Fruit fly (Drosophila melanogaster) whole organism, embryonic: ENCODE measurements around the gene CG43339.

Source experiments
- CG10147 ChIP-seq: fragments of 200-800 bp; sonication (Bioruptor generic); optimal IDR thresholded peaks from 2 replicates; lab custom pipeline; 2019; ENCODE audit warnings: missing biosample characterization, mild to moderate bottlenecking, missing genetic modification characterization, moderate library complexity
- CG10431 ChIP-seq: fragments of 200-800 bp; sonication (Bioruptor generic); optimal IDR thresholded peaks from 3 replicates; lab custom pipeline; 2018; ENCODE audit warnings: missing biosample characterization, mild to moderate bottlenecking, missing genetic modification characterization
- CG10462 ChIP-seq: fragments of 200-800 bp; sonication (Bioruptor generic); optimal IDR thresholded peaks from 2 replicates; lab custom pipeline; 2016; ENCODE audit warnings: missing biosample characterization, missing genetic modification characterization
- CG10543 ChIP-seq: fragments of 200-800 bp; sonication (Bioruptor generic); optimal IDR thresholded peaks from 3 replicates; lab custom pipeline; 2017; ENCODE audit warnings: missing biosample characterization, mild to moderate bottlenecking, missing genetic modification characterization, moderate library complexity
- CG10654 ChIP-seq: fragments of 200-800 bp; sonication (Bioruptor generic); optimal IDR thresholded peaks from 2 replicates; lab custom pipeline; 2016; ENCODE audit warnings: missing biosample characterization, missing genetic modification characterization
- CG13424 ChIP-seq: fragments of 200-800 bp; sonication (Bioruptor generic); optimal IDR thresholded peaks from 2 replicates; lab custom pipeline; 2019; ENCODE audit warnings: missing biosample characterization, mild to moderate bottlenecking, missing genetic modification characterization, moderate library complexity
- CG14710 ChIP-seq: fragments of 200-800 bp; sonication (Bioruptor generic); optimal IDR thresholded peaks from 3 replicates; lab custom pipeline; 2019; ENCODE audit warnings: missing biosample characterization, mild to moderate bottlenecking, missing genetic modification characterization, moderate library complexity
- CG16813 ChIP-seq: fragments of 200-800 bp; sonication (Bioruptor generic); IDR thresholded peaks from 3 replicates; pipeline ENCODE4 v1.3.6; 2022; ENCODE audit warnings: missing biosample characterization, missing genetic modification characterization; ENCODE audit not compliant: partially characterized antibody
- CG18476 ChIP-seq: fragments of 200-800 bp; sonication (Bioruptor generic); optimal IDR thresholded peaks from 2 replicates; lab custom pipeline; 2016; ENCODE audit warnings: missing biosample characterization, mild to moderate bottlenecking, missing genetic modification characterization
- CG18619 ChIP-seq: fragments of 200-800 bp; sonication (Bioruptor generic); optimal IDR thresholded peaks from 3 replicates; lab custom pipeline; 2017; ENCODE audit warnings: missing biosample characterization, mild to moderate bottlenecking, missing genetic modification characterization
- CG2120 ChIP-seq: fragments of 200-800 bp; sonication (Bioruptor generic); optimal IDR thresholded peaks from 3 replicates; lab custom pipeline; 2016; ENCODE audit warnings: missing biosample characterization, missing genetic modification characterization
- CG2712 ChIP-seq: fragments of 200-800 bp; optimal IDR thresholded peaks from 3 replicates; lab custom pipeline; 2019; ENCODE audit warnings: missing biosample characterization, mild to moderate bottlenecking, missing genetic modification characterization, moderate library complexity
- CG31224 ChIP-seq: fragments of 200-800 bp; sonication (Bioruptor generic); IDR thresholded peaks from 2 replicates; pipeline ENCODE4 v1.3.6; 2022; ENCODE audit warnings: missing biosample characterization, missing genetic modification characterization
- CG3995 ChIP-seq: fragments of 200-800 bp; sonication (Bioruptor generic); optimal IDR thresholded peaks from 3 replicates; lab custom pipeline; 2016; ENCODE audit warnings: missing biosample characterization, missing genetic modification characterization
- CG4328 ChIP-seq: fragments of 200-800 bp; sonication (Bioruptor generic); optimal IDR thresholded peaks from 3 replicates; lab custom pipeline; 2017; ENCODE audit warnings: missing biosample characterization, missing genetic modification reagents, missing genetic modification characterization
- CG4404 ChIP-seq: fragments of 200-800 bp; sonication (Bioruptor generic); IDR thresholded peaks from 2 replicates; pipeline ENCODE4 v1.3.6; 2022; ENCODE audit warnings: missing biosample characterization, missing genetic modification characterization
- CG4424 ChIP-seq: fragments of 200-800 bp; sonication (Bioruptor generic); optimal IDR thresholded peaks from 3 replicates; lab custom pipeline; 2016; ENCODE audit warnings: missing biosample characterization, missing genetic modification characterization
- CG4820 ChIP-seq: fragments of 200-800 bp; sonication (Bioruptor generic); optimal IDR thresholded peaks from 3 replicates; lab custom pipeline; 2016; ENCODE audit warnings: missing biosample characterization, missing genetic modification characterization
- CG6175 ChIP-seq: fragments of 200-800 bp; sonication (Bioruptor generic); IDR thresholded peaks from 3 replicates; pipeline ENCODE4 v1.3.6; 2022; ENCODE audit warnings: missing biosample characterization, missing genetic modification characterization
- CG6654 ChIP-seq: fragments of 200-800 bp; sonication (Bioruptor generic); optimal IDR thresholded peaks from 2 replicates; lab custom pipeline; 2017; ENCODE audit warnings: missing biosample characterization, mild to moderate bottlenecking, missing genetic modification characterization
- CG6854 ChIP-seq: fragments of 200-800 bp; sonication (Bioruptor generic); optimal IDR thresholded peaks from 3 replicates; lab custom pipeline; 2017; ENCODE audit warnings: missing biosample characterization, mild to moderate bottlenecking, missing genetic modification characterization
- CoRest ChIP-seq: fragments of 200-800 bp; sonication (Bioruptor generic); optimal IDR thresholded peaks from 3 replicates; lab custom pipeline; 2018; ENCODE audit warnings: missing biosample characterization, mild to moderate bottlenecking, missing genetic modification characterization, moderate library complexity
- Drgx ChIP-seq: fragments of 200-800 bp; sonication (Bioruptor generic); IDR thresholded peaks from 2 replicates; pipeline ENCODE4 v1.3.6; 2022; ENCODE audit warnings: missing biosample characterization, missing genetic modification characterization
- E2f1 ChIP-seq: fragments of 200-800 bp; sonication (Bioruptor generic); IDR thresholded peaks from 2 replicates; pipeline ENCODE4 v1.3.6; 2022; ENCODE audit warnings: missing biosample characterization, missing genetic modification characterization
- H2.0 ChIP-seq: fragments of 200-800 bp; sonication (Bioruptor generic); IDR thresholded peaks from 2 replicates; pipeline ENCODE4 v1.3.6; 2022; ENCODE audit warnings: missing biosample characterization, missing genetic modification characterization
- Hr78 ChIP-seq, 2 experiments: fragments of 200-800 bp in 1 of 2; fragments of >200 bp in 1 of 2; sonication (Bioruptor generic) in 1 of 2; optimal IDR thresholded peaks; 2 replicates each; lab custom pipeline; 2017 to 2019; ENCODE audit warnings: missing biosample characterization in 2 of 2, missing genetic modification characterization in 2 of 2, mild to moderate bottlenecking in 1 of 2, moderate library complexity in 1 of 2
- Max ChIP-seq: fragments of 200-800 bp; sonication (Bioruptor generic); optimal IDR thresholded peaks from 2 replicates; lab custom pipeline; 2016; ENCODE audit warnings: missing biosample characterization, mild to moderate bottlenecking, missing genetic modification characterization
- Myb ChIP-seq: fragments of 200-800 bp; sonication (Bioruptor generic); optimal IDR thresholded peaks from 2 replicates; lab custom pipeline; 2016; ENCODE audit warnings: missing biosample characterization, missing genetic modification characterization
- Oli ChIP-seq: fragments of 200-800 bp; sonication (Bioruptor generic); optimal IDR thresholded peaks from 2 replicates; lab custom pipeline; 2018; ENCODE audit warnings: missing biosample characterization, mild to moderate bottlenecking, missing genetic modification characterization, moderate library complexity
- Trl ChIP-seq, 3 experiments: fragments of >200 bp in 2 of 3; fragments of 200-800 bp in 1 of 3; sonication (Bioruptor generic) in 1 of 3; optimal IDR thresholded peaks; 2 replicates in 1 of 3; 3 replicates in 2 of 3; lab custom pipeline; 2016 to 2017; ENCODE audit warnings: missing biosample characterization in 1 of 3, missing genetic modification characterization in 1 of 3
- ato ChIP-seq: fragments of 200-800 bp; sonication (Bioruptor generic); IDR thresholded peaks from 2 replicates; pipeline ENCODE4 v1.3.6; 2022; ENCODE audit warnings: missing biosample characterization, missing genetic modification characterization; ENCODE audit not compliant: partially characterized antibody
- bcd ChIP-seq: fragments of 200-800 bp; sonication (Bioruptor generic); optimal IDR thresholded peaks from 2 replicates; lab custom pipeline; 2017; ENCODE audit warnings: missing biosample characterization, mild to moderate bottlenecking, missing genetic modification characterization
- chn ChIP-seq: fragments of 200-800 bp; sonication (Bioruptor generic); optimal IDR thresholded peaks from 2 replicates; lab custom pipeline; 2016; ENCODE audit warnings: missing biosample characterization, missing genetic modification characterization
- crol ChIP-seq: fragments of 200-800 bp; sonication (Bioruptor generic); IDR thresholded peaks from 2 replicates; pipeline ENCODE4 v1.3.6; 2022; ENCODE audit warnings: missing biosample characterization, missing genetic modification characterization
- gcm ChIP-seq: fragments of 200-800 bp; sonication (Bioruptor generic); optimal IDR thresholded peaks from 2 replicates; lab custom pipeline; 2019; ENCODE audit warnings: missing biosample characterization, mild to moderate bottlenecking, missing genetic modification characterization, moderate library complexity
- her ChIP-seq: fragments of 200-800 bp; sonication (Bioruptor generic); optimal IDR thresholded peaks from 2 replicates; lab custom pipeline; 2016; ENCODE audit warnings: missing biosample characterization, missing genetic modification characterization
- insv ChIP-seq, 2 experiments: fragments of 200-800 bp; sonication (Bioruptor generic); optimal IDR thresholded peaks; 3 replicates each; lab custom pipeline; 2016 to 2018; ENCODE audit warnings: missing biosample characterization in 2 of 2, missing genetic modification characterization in 2 of 2
- jumu ChIP-seq: fragments of 200-800 bp; sonication (Bioruptor generic); optimal IDR thresholded peaks from 3 replicates; lab custom pipeline; 2016; ENCODE audit warnings: missing biosample characterization, missing genetic modification characterization
- kay ChIP-seq: fragments of 200-800 bp; sonication (Bioruptor generic); optimal IDR thresholded peaks from 2 replicates; lab custom pipeline; 2016; ENCODE audit warnings: missing biosample characterization, missing genetic modification characterization
- lov ChIP-seq, 2 experiments: fragments of 200-800 bp in 1 of 2; fragments of >200 bp in 1 of 2; sonication (Bioruptor generic) in 1 of 2; IDR thresholded peaks in 1 of 2; optimal IDR thresholded peaks in 1 of 2; 2 replicates in 1 of 2; 3 replicates in 1 of 2; pipeline versions ENCODE4 v1.3.6 to Lab custom; 2017 to 2022; ENCODE audit warnings: missing biosample characterization in 1 of 2, missing genetic modification characterization in 1 of 2
- nerfin-2 ChIP-seq: fragments of 200-800 bp; sonication (Bioruptor generic); IDR thresholded peaks from 2 replicates; pipeline ENCODE4 v1.3.6; 2022; ENCODE audit warnings: missing biosample characterization, missing genetic modification characterization; ENCODE audit not compliant: partially characterized antibody
- pita ChIP-seq: fragments of 200-800 bp; sonication (Bioruptor generic); optimal IDR thresholded peaks from 2 replicates; lab custom pipeline; 2017; ENCODE audit warnings: missing biosample characterization, mild to moderate bottlenecking, missing genetic modification characterization
- rib ChIP-seq: fragments of 200-800 bp; sonication (Bioruptor generic); IDR thresholded peaks from 2 replicates; pipeline ENCODE4 v1.3.6; 2022; ENCODE audit warnings: missing biosample characterization, missing genetic modification characterization
- sc ChIP-seq, 3 experiments: fragments of >200 bp in 2 of 3; fragments of 200-800 bp in 1 of 3; sonication (Bioruptor generic) in 1 of 3; optimal IDR thresholded peaks; 2 replicates in 2 of 3; 3 replicates in 1 of 3; lab custom pipeline; 2017; ENCODE audit warnings: mild to moderate bottlenecking in 1 of 3, missing biosample characterization in 1 of 3, missing genetic modification characterization in 1 of 3, missing genetic modification reagents in 1 of 3
- slbo ChIP-seq: fragments of 200-800 bp; sonication (Bioruptor generic); IDR thresholded peaks from 2 replicates; pipeline ENCODE4 v1.3.6; 2022; ENCODE audit warnings: missing biosample characterization, missing genetic modification characterization
- sob ChIP-seq: fragments of 200-800 bp; sonication (Bioruptor generic); IDR thresholded peaks from 2 replicates; pipeline ENCODE4 v1.3.6; 2022; ENCODE audit warnings: missing biosample characterization, missing genetic modification characterization

The CG43339 gene

DNA sequence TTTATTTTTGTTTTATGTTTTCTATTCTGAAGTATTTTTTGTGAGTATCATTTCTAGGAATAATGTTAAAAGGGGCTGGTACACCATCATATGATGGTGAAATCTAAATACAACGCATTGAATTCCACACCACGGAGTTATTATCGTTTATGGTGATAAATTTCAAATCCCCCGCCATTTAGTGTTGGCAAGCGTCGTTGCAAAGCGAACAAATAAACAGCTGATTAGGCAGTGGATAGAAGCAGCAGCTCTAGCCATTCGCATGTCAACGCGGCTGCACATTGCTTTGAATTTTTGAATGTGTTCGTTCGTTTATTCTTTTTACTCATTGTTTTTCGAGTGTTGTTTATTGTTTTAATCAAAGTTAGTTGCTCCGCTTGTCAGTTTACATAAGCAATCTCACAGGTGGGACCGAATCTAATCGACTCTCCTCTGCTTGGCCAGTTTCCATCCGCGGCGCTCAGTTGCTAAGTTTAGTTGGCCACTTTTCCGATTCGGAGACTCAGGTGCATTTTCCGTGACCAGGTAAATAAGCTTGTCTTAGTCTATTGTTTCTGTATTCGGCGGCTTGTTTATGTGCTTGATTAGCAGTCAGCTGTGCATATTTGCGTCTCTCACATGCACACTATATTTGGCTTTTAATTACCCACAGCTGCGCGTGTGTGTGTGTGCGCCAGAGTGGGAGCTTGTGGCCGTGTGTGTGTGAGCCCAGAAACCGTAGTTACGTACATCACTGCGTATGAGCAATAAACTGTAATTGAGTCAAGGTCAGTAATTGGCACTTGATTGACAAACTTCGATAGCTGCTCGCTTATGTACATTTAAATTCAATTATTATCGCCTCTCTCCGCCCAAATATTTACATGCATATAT, 4.1 kb upstream of the CG43339 start, which contains the start of the genes Mst36Fa and CG31751 (continued):
- TF ChIP-seq sob (peak; percentile 79), crol (GFP tag; lab: Robert Waterston, UW) (no peak), CG13424 (tag; lab: Kevin White, UChicago) (peak; percentile 67), rib (GFP tag; lab: Robert Waterston, UW) (peak; percentile 67; the same call in 1 of the 2 replicates), CoRest (peak; percentile 66), CG4424 (GFP tag; lab: Kevin White, UChicago) (peak; percentile 53), CG16813 (GFP tag; lab: Robert Waterston, UW) (no peak), CG2712 (peak; percentile 45), CG6654 (GFP tag; lab: Kevin White, UChicago) (peak; percentile 29), Hr78 (GFP tag; optimal IDR thresholded peaks at IDR 0.05; lab: Kevin White, UChicago) (peak in 1 of 2 experiments; percentile 63), Drgx (GFP tag; lab: Robert Waterston, UW) (no peak), gcm (GFP tag; lab: Kevin White, UChicago) (peak; percentile 61), CG4404 (GFP tag; lab: Robert Waterston, UW) (no peak), CG18619 (peak; percentile 85), nerfin-2 (GFP tag; lab: Robert Waterston, UW) (peak; percentile 39; the same call in 1 of the 2 replicates), pita (no peak), ato (GFP tag; lab: Robert Waterston, UW) (0 out of 2 replicates have a peak, but pooled peaks have one; percentile 7), CG10431 (GFP tag; lab: Kevin White, UChicago) (peak; percentile 82), CG18476 (GFP tag; lab: Kevin White, UChicago) (peak; percentile 55), CG10654 (GFP tag; lab: Kevin White, UChicago) (peak; percentile 75), Trl (optimal IDR thresholded peaks at IDR 0.05; lab: Kevin White, UChicago) (no peak), Trl (GFP tag; optimal IDR thresholded peaks at IDR 0.05; lab: Kevin White, UChicago) (peak; percentile 85), CG10543 (GFP tag; lab: Kevin White, UChicago) (peak; percentile 90), CG10462 (GFP tag; lab: Kevin White, UChicago) (peak; percentile 18), her (GFP tag; lab: Kevin White, UChicago) (peak; percentile 80), CG31224 (GFP tag; lab: Robert Waterston, UW) (no peak), CG4820 (peak; percentile 13), chn (GFP tag; lab: Kevin White, UChicago) (peak; percentile 34), E2f1 (0 out of 2 replicates have a peak, but pooled peaks have one; percentile 42), insv (GFP tag; optimal IDR thresholded peaks at IDR 0.05; lab: Kevin White, UChicago) (peak in 1 of 2 experiments; percentile 66), CG10147 (GFP tag; lab: Kevin White, UChicago) (no peak), lov (optimal IDR thresholded peaks at IDR 0.05; lab: Kevin White, UChicago) (no peak), lov (GFP tag; IDR thresholded peaks at IDR 0.05; lab: Robert Waterston, UW) (0 out of 3 replicates have a peak, but pooled peaks have one; percentile 50), Max (GFP tag; lab: Kevin White, UChicago) (peak; percentile 57), bcd (GFP tag; lab: Kevin White, UChicago) (peak; percentile 72), jumu (GFP tag; lab: Kevin White, UChicago) (peak; percentile 55), CG14710 (tag; lab: Kevin White, UChicago) (peak; percentile 57), Oli (tag; lab: Kevin White, UChicago) (peak; percentile 42), kay (peak; percentile 28), Myb (GFP tag; lab: Kevin White, UChicago) (peak; percentile 76), CG2120 (GFP tag; lab: Kevin White, UChicago) (peak; percentile 71), H2.0 (GFP tag; lab: Robert Waterston, UW) (no peak), sc (optimal IDR thresholded peaks at IDR 0.05; lab: Kevin White, UChicago) (no peak), sc (GFP tag; optimal IDR thresholded peaks at IDR 0.05; lab: Kevin White, UChicago) (peak; percentile 76), CG4328 (GFP tag; lab: Kevin White, UChicago) (peak; percentile 84), CG6854 (peak; percentile 89), CG3995 (GFP tag; lab: Kevin White, UChicago) (peak; percentile 10), CG6175 (GFP tag; lab: Robert Waterston, UW) (peak; percentile 46; the same call in 1 of the 3 replicates), slbo (GFP tag; lab: Robert Waterston, UW) (peak; percentile 45)
